Fruit fly (Drosophila melanogaster) whole organism, prepupa: ENCODE measurements around the gene Naglu.

Experiments used
- Blimp-1 ChIP-seq: fragments of 200-800 bp; sonication (Bioruptor generic); optimal IDR thresholded peaks from 3 replicates; lab custom pipeline; 2017; ENCODE audit warnings: missing biosample characterization, missing genetic modification characterization, mild to moderate bottlenecking, moderate library complexity, missing genetic modification reagents
- CG10631 ChIP-seq: fragments of 200-800 bp; sonication (Bioruptor generic); optimal IDR thresholded peaks from 2 replicates; lab custom pipeline; 2016; ENCODE audit warnings: missing biosample characterization, missing genetic modification characterization
- CG10669 ChIP-seq: fragments of 200-800 bp; sonication (Bioruptor generic); optimal IDR thresholded peaks from 3 replicates; lab custom pipeline; 2018; ENCODE audit warnings: missing biosample characterization, mild to moderate bottlenecking, missing genetic modification characterization, moderate library complexity
- CG11902 ChIP-seq: fragments of 200-800 bp; sonication (Bioruptor generic); optimal IDR thresholded peaks from 3 replicates; lab custom pipeline; 2016; ENCODE audit warnings: missing biosample characterization, missing genetic modification characterization
- CG15336 ChIP-seq: fragments of 200-800 bp; sonication (Bioruptor generic); IDR thresholded peaks from 2 replicates; pipeline ENCODE4 v1.3.6; 2022; ENCODE audit warnings: missing biosample characterization, missing genetic modification characterization
- CG16779 ChIP-seq: fragments of 200-800 bp; sonication (Bioruptor generic); optimal IDR thresholded peaks from 3 replicates; lab custom pipeline; 2017; ENCODE audit warnings: missing biosample characterization, mild to moderate bottlenecking, missing genetic modification characterization
- CG3032 ChIP-seq: fragments of 200-800 bp; optimal IDR thresholded peaks from 2 replicates; lab custom pipeline; 2019; ENCODE audit warnings: missing biosample characterization, mild to moderate bottlenecking, missing genetic modification characterization, moderate library complexity
- CG31627 ChIP-seq: fragments of 200-800 bp; sonication (Bioruptor generic); optimal IDR thresholded peaks from 3 replicates; lab custom pipeline; 2016; ENCODE audit warnings: missing biosample characterization, missing genetic modification characterization
- CG34406 ChIP-seq: fragments of 200-800 bp; sonication (Bioruptor generic); optimal IDR thresholded peaks from 3 replicates; lab custom pipeline; 2016; ENCODE audit warnings: missing biosample characterization, missing genetic modification characterization
- CG3919 ChIP-seq: fragments of 200-800 bp; sonication (Bioruptor generic); optimal IDR thresholded peaks from 3 replicates; lab custom pipeline; 2016; ENCODE audit warnings: missing biosample characterization, missing genetic modification characterization
- CG4318 ChIP-seq: fragments of 200-800 bp; sonication (Bioruptor generic); optimal IDR thresholded peaks from 3 replicates; lab custom pipeline; 2017; ENCODE audit warnings: missing biosample characterization, mild to moderate bottlenecking, missing genetic modification characterization
- CG6163 ChIP-seq: fragments of 200-800 bp; sonication (Bioruptor generic); IDR thresholded peaks from 3 replicates; pipeline ENCODE4 v1.3.6; 2022; ENCODE audit warnings: missing biosample characterization, missing genetic modification characterization
- CG6276 ChIP-seq: fragments of 200-800 bp; sonication (Bioruptor generic); optimal IDR thresholded peaks from 2 replicates; lab custom pipeline; 2017; ENCODE audit warnings: missing biosample characterization, mild to moderate bottlenecking, missing genetic modification characterization
- CG6808 ChIP-seq: fragments of 200-800 bp; sonication (Bioruptor generic); optimal IDR thresholded peaks from 3 replicates; lab custom pipeline; 2017; ENCODE audit warnings: missing biosample characterization, missing genetic modification characterization, mild to moderate bottlenecking, moderate library complexity, missing genetic modification reagents
- CG6854 ChIP-seq: fragments of 200-800 bp; sonication (Bioruptor generic); optimal IDR thresholded peaks from 2 replicates; lab custom pipeline; 2017; ENCODE audit warnings: missing biosample characterization, mild to moderate bottlenecking, missing genetic modification characterization
- CG7368 ChIP-seq: fragments of 200-800 bp; sonication (Bioruptor generic); optimal IDR thresholded peaks from 3 replicates; lab custom pipeline; 2016; ENCODE audit warnings: missing biosample characterization, missing genetic modification characterization
- CG8119 ChIP-seq: fragments of 200-800 bp; sonication (Bioruptor generic); IDR thresholded peaks from 3 replicates; pipeline ENCODE4 v1.3.6; 2022; ENCODE audit warnings: missing biosample characterization, missing genetic modification characterization
- CG8632 ChIP-seq: fragments of 200-800 bp; sonication (Bioruptor generic); optimal IDR thresholded peaks from 3 replicates; lab custom pipeline; 2016; ENCODE audit warnings: missing biosample characterization, missing genetic modification characterization
- Eip78C ChIP-seq: fragments of 200-800 bp; sonication (Bioruptor generic); peaks from one replicate; lab custom pipeline; 2016; ENCODE audit warnings: missing biosample characterization, missing genetic modification characterization
- Eip93F ChIP-seq: fragments of 200-800 bp; sonication (Bioruptor generic); optimal IDR thresholded peaks from 2 replicates; lab custom pipeline; 2016; ENCODE audit warnings: missing biosample characterization, mild to moderate bottlenecking, missing genetic modification characterization
- Ets21C ChIP-seq: fragments of 200-800 bp; sonication (Bioruptor generic); optimal IDR thresholded peaks from 3 replicates; lab custom pipeline; 2016; ENCODE audit warnings: missing biosample characterization, missing genetic modification characterization
- Ets96B ChIP-seq: fragments of 200-800 bp; optimal IDR thresholded peaks from 2 replicates; lab custom pipeline; 2019; ENCODE audit warnings: missing biosample characterization, mild to moderate bottlenecking, missing genetic modification characterization, moderate library complexity
- Gug ChIP-seq: fragments of 200-800 bp; sonication (Bioruptor generic); IDR thresholded peaks from 2 replicates; pipeline ENCODE4 v1.3.6; 2022; ENCODE audit warnings: missing biosample characterization, missing genetic modification characterization
- Hr38 ChIP-seq: sonication (Bioruptor generic); optimal IDR thresholded peaks from 2 replicates; lab custom pipeline; 2016; ENCODE audit warnings: missing biosample characterization, missing genetic modification characterization
- Lpt ChIP-seq: fragments of 200-800 bp; sonication (Bioruptor generic); optimal IDR thresholded peaks from 3 replicates; lab custom pipeline; 2016; ENCODE audit warnings: missing biosample characterization, missing genetic modification characterization
- OdsH ChIP-seq: fragments of 200-800 bp; sonication (Bioruptor generic); optimal IDR thresholded peaks from 3 replicates; lab custom pipeline; 2016; ENCODE audit warnings: missing biosample characterization, missing genetic modification characterization
- Smox ChIP-seq: fragments of 200-800 bp; sonication (Bioruptor generic); optimal IDR thresholded peaks from 3 replicates; lab custom pipeline; 2016; ENCODE audit warnings: missing biosample characterization, missing genetic modification characterization
- Sox102F ChIP-seq: fragments of 200-800 bp; sonication (Bioruptor generic); optimal IDR thresholded peaks from 2 replicates; lab custom pipeline; 2016; ENCODE audit warnings: missing biosample characterization, mild to moderate bottlenecking, missing genetic modification characterization
- Sox14 ChIP-seq: fragments of 200-800 bp; sonication (Bioruptor generic); optimal IDR thresholded peaks from 3 replicates; lab custom pipeline; 2016; ENCODE audit warnings: missing biosample characterization, missing genetic modification characterization
- Sox15 ChIP-seq: fragments of 200-800 bp; sonication (Bioruptor generic); optimal IDR thresholded peaks from 3 replicates; lab custom pipeline; 2016; ENCODE audit warnings: missing biosample characterization, missing genetic modification characterization
- cyc ChIP-seq: fragments of 200-800 bp; sonication (Bioruptor generic); optimal IDR thresholded peaks from 3 replicates; lab custom pipeline; 2016; ENCODE audit warnings: missing biosample characterization, missing genetic modification characterization
- dac ChIP-seq: fragments of 200-800 bp; sonication (Bioruptor generic); optimal IDR thresholded peaks from 2 replicates; lab custom pipeline; 2017; ENCODE audit warnings: missing biosample characterization, mild to moderate bottlenecking, missing genetic modification characterization
- dsx ChIP-seq: fragments of 200-800 bp; optimal IDR thresholded peaks from 3 replicates; lab custom pipeline; 2019; ENCODE audit warnings: missing biosample characterization, mild to moderate bottlenecking, missing genetic modification characterization, moderate library complexity; ENCODE audit not compliant: poor library complexity, severe bottlenecking
- esn ChIP-seq: fragments of 200-800 bp; sonication (Bioruptor generic); optimal IDR thresholded peaks from 2 replicates; lab custom pipeline; 2016; ENCODE audit warnings: missing biosample characterization, mild to moderate bottlenecking, missing genetic modification characterization, moderate library complexity
- fd85E ChIP-seq: fragments of 200-800 bp; sonication (Bioruptor generic); optimal IDR thresholded peaks from 3 replicates; lab custom pipeline; 2016; ENCODE audit warnings: missing biosample characterization, missing genetic modification characterization
- fkh ChIP-seq: fragments of 200-800 bp; sonication (Bioruptor generic); optimal IDR thresholded peaks from 3 replicates; lab custom pipeline; 2017; ENCODE audit warnings: missing biosample characterization, mild to moderate bottlenecking, missing genetic modification characterization, moderate library complexity
- lz ChIP-seq: fragments of 200-800 bp; sonication (Bioruptor generic); optimal IDR thresholded peaks from 3 replicates; lab custom pipeline; 2016; ENCODE audit warnings: missing biosample characterization, missing genetic modification characterization
- net ChIP-seq: fragments of 200-800 bp; sonication (Bioruptor generic); optimal IDR thresholded peaks from 3 replicates; lab custom pipeline; 2016; ENCODE audit warnings: missing biosample characterization, missing genetic modification characterization
- pdm3 ChIP-seq: fragments of 200-800 bp; sonication (Bioruptor generic); optimal IDR thresholded peaks from 3 replicates; lab custom pipeline; 2016; ENCODE audit warnings: missing biosample characterization, missing genetic modification characterization
- spab ChIP-seq: fragments of 200-800 bp; sonication (Bioruptor generic); optimal IDR thresholded peaks from 2 replicates; lab custom pipeline; 2017; ENCODE audit warnings: missing biosample characterization, mild to moderate bottlenecking, missing genetic modification characterization, missing genetic modification reagents
- ss ChIP-seq, 2 experiments: fragments of 200-800 bp; sonication (Bioruptor generic); optimal IDR thresholded peaks; 2 replicates in 1 of 2; 3 replicates in 1 of 2; lab custom pipeline; 2017 to 2018; ENCODE audit warnings: mild to moderate bottlenecking in 2 of 2, missing biosample characterization in 2 of 2, missing genetic modification characterization in 2 of 2, moderate library complexity in 1 of 2
- svp ChIP-seq: fragments of 200-800 bp; sonication (Bioruptor generic); peaks from one replicate; lab custom pipeline; 2016; ENCODE audit warnings: missing biosample characterization, missing genetic modification characterization
- topi ChIP-seq: fragments of 200-800 bp; sonication (Bioruptor generic); optimal IDR thresholded peaks from 3 replicates; lab custom pipeline; 2016; ENCODE audit warnings: missing biosample characterization, missing genetic modification characterization

Gene Naglu

dm6 chr2L:8414887-8415883 is 3.5 kb upstream of the Naglu start, which contains the start of the genes CG13398 and Akap200 (continued):
- TF ChIP-seq dac (GFP tag; lab: Kevin White, UChicago): no peak
- TF ChIP-seq CG10631 (GFP tag; lab: Kevin White, UChicago): peak; percentile 64
- TF ChIP-seq Eip78C (GFP tag; lab: Kevin White, UChicago): peak; percentile 76
- peak; percentile 71 for TF ChIP-seq esn (GFP tag; lab: Kevin White, UChicago)
- peak; percentile 27 for TF ChIP-seq cyc
- TF ChIP-seq CG16779: no peak
- peak; percentile 25 for TF ChIP-seq Ets96B (tag; lab: Kevin White, UChicago)
- TF ChIP-seq CG7368 (GFP tag; lab: Kevin White, UChicago): peak; percentile 25
- TF ChIP-seq CG11902 (GFP tag; lab: Kevin White, UChicago): no peak
- TF ChIP-seq CG4318 (GFP tag; lab: Kevin White, UChicago): no peak
- peak; percentile 46 for TF ChIP-seq net (GFP tag; lab: Kevin White, UChicago)
- peak; percentile 47 for TF ChIP-seq CG31627 (GFP tag; lab: Kevin White, UChicago)
- peak; percentile 12 for TF ChIP-seq Ets21C (GFP tag; lab: Kevin White, UChicago)
- peak; percentile 68; the same call in 1 of the 3 replicates for TF ChIP-seq CG6163 (GFP tag; lab: Robert Waterston, UW)
- TF ChIP-seq Gug (GFP tag; lab: Robert Waterston, UW): no peak
- peak; percentile 18 for TF ChIP-seq CG3919
- no peak for TF ChIP-seq CG6276 (GFP tag; lab: Kevin White, UChicago)
- peak; percentile 53 for TF ChIP-seq CG34406 (GFP tag; lab: Kevin White, UChicago)
- no peak for TF ChIP-seq Blimp-1 (GFP tag; lab: Kevin White, UChicago)
- no peak for TF ChIP-seq Smox
- TF ChIP-seq CG8632: peak; percentile 34
- no peak for TF ChIP-seq pdm3 (GFP tag; lab: Kevin White, UChicago)
- TF ChIP-seq Eip93F (GFP tag; lab: Kevin White, UChicago): no peak
- TF ChIP-seq CG8119 (GFP tag; lab: Robert Waterston, UW): peak; percentile 55; the same call in 1 of the 3 replicates
- TF ChIP-seq spab (GFP tag; lab: Kevin White, UChicago): no peak
- TF ChIP-seq Hr38 (GFP tag; lab: Kevin White, UChicago): no peak
- peak; percentile 35 for TF ChIP-seq Sox102F (GFP tag; lab: Kevin White, UChicago)
- no peak for TF ChIP-seq fd85E
- TF ChIP-seq Lpt (GFP tag; lab: Kevin White, UChicago): no peak

DNA sequence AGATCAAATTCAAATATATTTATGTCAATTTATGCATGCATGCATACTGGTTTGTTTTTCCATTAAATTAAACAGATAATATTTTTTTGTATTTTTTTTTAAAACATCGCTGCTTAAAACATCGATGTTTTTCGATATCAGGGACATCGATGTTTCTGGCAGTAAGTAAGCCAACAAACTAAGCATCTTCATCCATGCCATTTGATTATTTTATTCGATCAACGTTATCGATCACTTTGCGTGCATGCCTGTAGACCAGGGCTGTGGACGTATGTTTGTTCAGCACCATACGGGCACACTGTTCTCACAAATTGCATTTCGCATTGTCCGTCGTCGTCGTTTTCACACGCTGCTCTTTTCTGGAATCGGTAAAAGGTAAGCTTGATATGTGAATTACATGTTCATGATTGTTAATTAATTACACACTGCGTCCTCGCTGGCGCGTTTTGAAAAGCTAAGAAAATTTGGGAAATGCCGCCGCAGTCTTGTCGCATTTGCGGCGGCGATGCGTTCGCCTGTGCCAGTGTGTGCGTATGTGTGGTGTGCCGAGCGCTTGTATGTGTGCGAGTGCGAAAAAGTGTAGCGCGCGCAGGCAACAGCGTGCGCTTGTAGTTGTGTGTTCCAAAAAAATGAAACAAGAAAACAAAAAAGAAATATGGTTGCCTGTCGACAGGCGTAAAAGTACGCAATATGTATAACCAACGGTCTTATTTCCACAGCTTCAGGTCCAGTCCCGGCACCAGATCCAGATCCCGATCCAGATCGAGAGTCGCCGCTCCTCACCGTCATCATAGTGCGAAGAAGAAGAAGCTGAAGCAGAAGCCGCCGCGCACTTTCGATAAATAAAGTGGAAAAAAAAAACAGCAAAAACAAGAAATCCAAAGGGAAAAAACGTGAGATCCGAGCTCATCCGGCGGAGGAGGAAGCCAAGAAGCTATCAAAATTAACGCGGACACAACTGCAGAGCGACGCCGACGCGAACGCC is 8.1 kb downstream of the Naglu start, which contains the start of gene emb:
emb (plus strand) TSS at position 288 of the 985 bp plus-strand sequence.
- peak; percentile 22 for TF ChIP-seq topi
- peak; percentile 50 for TF ChIP-seq Ets96B (tag; lab: Kevin White, UChicago)
- TF ChIP-seq CG6808 (GFP tag; lab: Kevin White, UChicago): peak; percentile 76
- peak in 1 of 2 experiments; percentile 89 for TF ChIP-seq ss (GFP tag; optimal IDR thresholded peaks at IDR 0.05; lab: Kevin White, UChicago)
- peak; percentile 30 for TF ChIP-seq OdsH (GFP tag; lab: Kevin White, UChicago)
- peak; percentile 51 for TF ChIP-seq CG3032 (tag; lab: Kevin White, UChicago)
- peak; percentile 62 for TF ChIP-seq CG31627 (GFP tag; lab: Kevin White, UChicago)
- no peak for TF ChIP-seq svp (GFP tag; lab: Kevin White, UChicago)
- TF ChIP-seq CG6163 (GFP tag; lab: Robert Waterston, UW): peak; percentile 79
- no peak for TF ChIP-seq CG10669 (GFP tag; lab: Kevin White, UChicago)
- TF ChIP-seq CG10631 (GFP tag; lab: Kevin White, UChicago): peak; percentile 58
- TF ChIP-seq cyc: peak; percentile 37
- peak; percentile 70 for TF ChIP-seq Sox14 (GFP tag; lab: Kevin White, UChicago)
- no peak for TF ChIP-seq CG11902 (GFP tag; lab: Kevin White, UChicago)
- TF ChIP-seq dsx (GFP tag; lab: Kevin White, UChicago): peak; percentile 66
- no peak for TF ChIP-seq Smox
- TF ChIP-seq Sox15 (GFP tag; lab: Kevin White, UChicago): no peak
- peak; percentile 62 for TF ChIP-seq CG15336 (GFP tag; lab: Robert Waterston, UW)
- no peak for TF ChIP-seq Lpt (GFP tag; lab: Kevin White, UChicago)
- TF ChIP-seq Ets21C (GFP tag; lab: Kevin White, UChicago): peak; percentile 37
- TF ChIP-seq lz (GFP tag; lab: Kevin White, UChicago): peak; percentile 36
- peak; percentile 51 for TF ChIP-seq CG34406 (GFP tag; lab: Kevin White, UChicago)
- peak; percentile 57 for TF ChIP-seq esn (GFP tag; lab: Kevin White, UChicago)
- peak; percentile 11 for TF ChIP-seq Blimp-1 (GFP tag; lab: Kevin White, UChicago)
- peak; percentile 69 for TF ChIP-seq CG6854 (GFP tag; lab: Kevin White, UChicago)
- peak; percentile 99 for TF ChIP-seq fkh
